Worm (Caenorhabditis elegans): Measurements from ENCODE around the gene C14A6.6.

- TF ChIP-seq tra-4 (tag; optimal IDR thresholded peaks at IDR 0.05) (no peak), ceh-36 (tag; optimal IDR thresholded peaks at IDR 0.05) (no peak), ceh-13 (GFP tag; optimal IDR thresholded peaks at IDR 0.05) (no peak), ama-1 (optimal IDR thresholded peaks at IDR 0.05) (no peak), sea-1 (GFP tag; conservative IDR thresholded peaks at IDR 0.05) (no peak), hnd-1 (tag; optimal IDR thresholded peaks at IDR 0.05) (no peak), ets-7 (tag; optimal IDR thresholded peaks at IDR 0.05) (no peak), B0310.2 (tag; optimal IDR thresholded peaks at IDR 0.05) (no peak), hmg-4 (GFP tag; optimal IDR thresholded peaks at IDR 0.05) (no peak), flt-1 (GFP tag; IDR thresholded peaks at IDR 0.05) (no peak), tbx-37 (GFP tag; conservative IDR thresholded peaks at IDR 0.05) (no peak)
Observed at ce11 chrV:18198421-18198820, 31.4 kb upstream of the C14A6.6 start, which contains the start of gene F16H6.4.

All from whole organism, early embryonic.